Worm (Caenorhabditis elegans): ENCODE measurements around the gene C50F4.6.

DNA sequence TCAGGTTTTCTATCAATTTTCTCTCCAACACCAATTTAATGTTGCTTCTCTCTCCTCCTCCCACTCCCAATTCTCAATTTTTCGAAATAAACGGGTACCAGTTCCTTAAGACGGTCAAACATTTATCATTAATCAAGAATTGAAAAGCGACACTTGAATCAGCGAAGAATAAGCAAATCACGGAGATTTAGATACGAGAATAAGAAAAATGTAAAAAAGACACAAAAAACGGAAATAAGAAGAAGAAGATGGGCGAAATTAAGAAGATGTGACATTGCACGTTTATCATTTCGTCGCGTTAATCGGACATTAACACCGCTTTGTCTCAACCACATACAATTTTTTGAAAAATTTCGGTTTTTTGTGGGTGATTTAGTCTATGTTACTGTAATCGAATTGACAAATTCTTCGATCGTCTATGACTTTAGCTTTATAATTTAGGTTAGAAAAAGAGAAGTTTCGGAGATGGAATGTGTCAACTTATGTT is 41.4 kb upstream of the C50F4.6 start, which contains the start of gene haao-1:
- no peak for TF ChIP-seq sea-2 (GFP tag; optimal IDR thresholded peaks at IDR 0.05)
- TF ChIP-seq daf-12 (tag; optimal IDR thresholded peaks at IDR 0.05), result no peak
- TF ChIP-seq unc-62 (GFP tag; optimal IDR thresholded peaks at IDR 0.05), result no peak

Measured in whole organism, L3 larva.